Worm (Caenorhabditis elegans): Measurements from ENCODE around the gene B0252.8.

Gene B0252.8

ce11 chrII:6926488-6926887, 10.5 kb downstream of the B0252.8 start (continued):
- peak; percentile 20 for TF ChIP-seq mab-5 (tag; optimal IDR thresholded peaks at IDR 0.05)
- TF ChIP-seq skn-1 (tag; optimal IDR thresholded peaks at IDR 0.05): no peak
- no peak for TF ChIP-seq nhr-12 (tag; optimal IDR thresholded peaks at IDR 0.05)
- no peak for TF ChIP-seq aly-2 (tag; optimal IDR thresholded peaks at IDR 0.05)
- TF ChIP-seq Y55F3AM.14 (GFP tag; optimal IDR thresholded peaks at IDR 0.05): peak; percentile 60
- peak; percentile 86 for TF ChIP-seq crh-2 (tag; optimal IDR thresholded peaks at IDR 0.05)
- no peak for TF ChIP-seq nhr-10 (tag; optimal IDR thresholded peaks at IDR 0.05)
- no peak for TF ChIP-seq dmd-4 (tag; optimal IDR thresholded peaks at IDR 0.05)
- no peak for TF ChIP-seq ceh-82 (tag; optimal IDR thresholded peaks at IDR 0.05)
- no peak for TF ChIP-seq nhr-237 (tag; optimal IDR thresholded peaks at IDR 0.05)
- peak; percentile 47 for TF ChIP-seq gmeb-1 (tag; optimal IDR thresholded peaks at IDR 0.05)

ce11 chrII:6927034-6927433, 11.1 kb downstream of the B0252.8 start:
- no peak for TF ChIP-seq nhr-129 (tag; optimal IDR thresholded peaks at IDR 0.05)
- peak; percentile 73 for TF ChIP-seq sma-9 (GFP tag; optimal IDR thresholded peaks at IDR 0.05)
- no peak for TF ChIP-seq sma-9 (tag; optimal IDR thresholded peaks at IDR 0.05)
- no peak for TF ChIP-seq elt-1 (tag; optimal IDR thresholded peaks at IDR 0.05)

ce11 chrII:6927603-6928002, 11.6 kb downstream of the B0252.8 start, which contains the start of gene F22D3.4:
TSS of gene F22D3.4 (minus strand) at chrII:6927603.
- TF ChIP-seq lsy-2 (tag; optimal IDR thresholded peaks at IDR 0.05): no peak

ce11 chrII:6928416-6928815, 12.4 kb downstream of the B0252.8 start, which contains the start of gene flcn-1:
TSS of gene flcn-1 (plus strand) at chrII:6928763.
- TF ChIP-seq fos-1 (tag; optimal IDR thresholded peaks at IDR 0.05) (peak; percentile 11), skn-1 (tag; optimal IDR thresholded peaks at IDR 0.05) (peak; percentile 28), snpc-4 (tag; optimal IDR thresholded peaks at IDR 0.05) (peak; percentile 2), elt-3 (tag; optimal IDR thresholded peaks at IDR 0.05) (no peak), sma-9 (GFP tag; optimal IDR thresholded peaks at IDR 0.05) (peak; percentile 77), sma-9 (tag; optimal IDR thresholded peaks at IDR 0.05) (no peak), sem-4 (tag; optimal IDR thresholded peaks at IDR 0.05) (no peak), nhr-6 (tag; optimal IDR thresholded peaks at IDR 0.05) (peak; percentile 66), crh-2 (tag; optimal IDR thresholded peaks at IDR 0.05) (peak; percentile 59), unc-55 (GFP tag; optimal IDR thresholded peaks at IDR 0.05) (peak; percentile 45), F13H6.1 (tag; optimal IDR thresholded peaks at IDR 0.05) (peak; percentile 59), peb-1 (tag; optimal IDR thresholded peaks at IDR 0.05) (no peak), ceh-16 (tag; optimal IDR thresholded peaks at IDR 0.05) (no peak), nhr-25 (tag; optimal IDR thresholded peaks at IDR 0.05) (peak; percentile 38), nhr-129 (tag; optimal IDR thresholded peaks at IDR 0.05) (peak; percentile 63), lsy-2 (tag; optimal IDR thresholded peaks at IDR 0.05) (peak in 1 of 2 experiments; percentile 66), elt-1 (tag; optimal IDR thresholded peaks at IDR 0.05) (no peak), egl-27 (tag; optimal IDR thresholded peaks at IDR 0.05) (no peak), C34F6.9 (tag; optimal IDR thresholded peaks at IDR 0.05) (peak; percentile 80)

ce11 chrII:6930072-6930471, 14.1 kb downstream of the B0252.8 start:
- TF ChIP-seq C34F6.9 (tag; optimal IDR thresholded peaks at IDR 0.05): peak; percentile 45
- TF ChIP-seq gmeb-1 (tag; optimal IDR thresholded peaks at IDR 0.05): no peak
- peak; percentile 58 for TF ChIP-seq unc-55 (GFP tag; optimal IDR thresholded peaks at IDR 0.05)

ce11 chrII:6932978-6933377, 17.0 kb downstream of the B0252.8 start:
- TF ChIP-seq nhr-237 (tag; optimal IDR thresholded peaks at IDR 0.05) (no peak), crh-2 (tag; optimal IDR thresholded peaks at IDR 0.05) (no peak), ztf-1 (GFP tag; conservative IDR thresholded peaks at IDR 0.05) (no peak), lin-13 (GFP tag; optimal IDR thresholded peaks at IDR 0.05) (no peak), ceh-82 (tag; optimal IDR thresholded peaks at IDR 0.05) (no peak), snpc-4 (tag; optimal IDR thresholded peaks at IDR 0.05) (no peak), nhr-129 (tag; optimal IDR thresholded peaks at IDR 0.05) (no peak), nhr-77 (tag; optimal IDR thresholded peaks at IDR 0.05) (no peak)

ce11 chrII:6934729-6935128, 18.8 kb downstream of the B0252.8 start:
- no peak for TF ChIP-seq ztf-11 (tag; optimal IDR thresholded peaks at IDR 0.05)
- TF ChIP-seq nhr-129 (tag; optimal IDR thresholded peaks at IDR 0.05): no peak
- no peak for TF ChIP-seq ZK546.5 (tag; optimal IDR thresholded peaks at IDR 0.05)
- TF ChIP-seq sem-4 (tag; optimal IDR thresholded peaks at IDR 0.05): no peak
- TF ChIP-seq lin-11 (tag; optimal IDR thresholded peaks at IDR 0.05): no peak
- TF ChIP-seq egl-27 (tag; optimal IDR thresholded peaks at IDR 0.05): no peak

All from whole organism, L2 larva.